Worm (Caenorhabditis elegans) whole organism, L4 larva: ENCODE data around the gene F09F9.5.

Experiments
- T20F7.1 ChIP-seq: fragments of 200-800 bp; sonication (Bioruptor generic); optimal IDR thresholded peaks from 2 replicates; lab custom pipeline; 2018; ENCODE audit warnings: mild to moderate bottlenecking, missing genetic modification characterization, missing compliant biosample characterization
- ZK337.2 ChIP-seq: fragments of 200-800 bp; sonication (Bioruptor generic); IDR thresholded peaks from 2 replicates; pipeline ENCODE4 v1.3.6; 2022; ENCODE audit warnings: missing genetic modification reagents, missing genetic modification characterization, missing compliant biosample characterization
- aha-1 ChIP-seq: fragments of 150-350 bp; peaks from one replicate; lab custom pipeline; 2014; ENCODE audit warnings: missing biosample characterization, missing genetic modification characterization
- egl-43 ChIP-seq: fragments of 200-800 bp; sonication (Bioruptor generic); IDR thresholded peaks from 2 replicates; pipeline ENCODE4 v1.3.6; 2022; ENCODE audit warnings: missing genetic modification reagents, missing genetic modification characterization, missing compliant biosample characterization
- lin-1 ChIP-seq: fragments of 200-800 bp; sonication (Bioruptor generic); IDR thresholded peaks from 2 replicates; pipeline ENCODE4 v1.3.6; 2022; ENCODE audit warnings: missing genetic modification reagents, missing genetic modification characterization, missing compliant biosample characterization
- lin-29 ChIP-seq: fragments of 200-800 bp; sonication (Bioruptor generic); IDR thresholded peaks from 2 replicates; pipeline ENCODE4 v1.3.6; 2022; ENCODE audit warnings: missing genetic modification reagents, missing genetic modification characterization, missing compliant biosample characterization
- php-3 ChIP-seq: fragments of 200-800 bp; sonication (Bioruptor generic); IDR thresholded peaks from 2 replicates; pipeline ENCODE4 v1.3.6; 2022; ENCODE audit warnings: missing genetic modification reagents, missing genetic modification characterization, missing compliant biosample characterization
- unc-62 ChIP-seq, 3 experiments: fragments of 150-350 bp in 1 of 3; sonication (generic microtip); optimal IDR thresholded peaks in 2 of 3; peaks in 1 of 3; 1 replicate in 1 of 3; 2 replicates in 2 of 3; lab custom pipeline; 2014 to 2017; ENCODE audit warnings: missing biosample characterization in 3 of 3, missing genetic modification characterization in 3 of 3, missing genetic modification reagents in 3 of 3, missing genotype in 1 of 3

F09F9.5 gene

DNA sequence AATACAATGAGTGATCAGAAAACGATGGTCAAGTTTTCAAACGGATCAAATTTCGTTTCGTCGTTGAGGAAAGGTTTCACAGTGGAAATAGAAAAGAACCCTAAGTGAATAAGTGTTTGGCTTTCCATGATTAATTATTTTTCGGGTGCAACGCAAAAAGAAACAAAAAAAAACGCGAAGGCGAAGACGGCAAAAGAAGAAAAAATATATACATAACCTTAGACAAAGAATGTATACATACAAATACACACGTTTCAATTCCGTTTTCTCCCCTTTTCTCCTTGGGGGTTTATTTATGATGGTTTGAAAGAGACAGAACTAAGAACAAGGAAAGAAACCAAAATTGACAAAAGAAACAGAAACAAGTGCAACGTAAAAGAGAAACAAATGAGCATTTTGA is 44.2 kb downstream of the F09F9.5 start:
- TF ChIP-seq php-3 = no peak
- TF ChIP-seq lin-1 = no peak
- no peak for TF ChIP-seq T20F7.1 (GFP tag; lab: Kevin White, UChicago)
- peak; percentile 90 for TF ChIP-seq aha-1
- TF ChIP-seq unc-62 (GFP tag; optimal IDR thresholded peaks at IDR 0.05 in 1 of 2; lab: Kevin White, UChicago) = peak in 1 of 2 experiments; percentile 79
- TF ChIP-seq unc-62 (tag; optimal IDR thresholded peaks at IDR 0.05; lab: Kevin White, UChicago) = no peak
- TF ChIP-seq, all 104 proteins: peak for 2

DNA sequence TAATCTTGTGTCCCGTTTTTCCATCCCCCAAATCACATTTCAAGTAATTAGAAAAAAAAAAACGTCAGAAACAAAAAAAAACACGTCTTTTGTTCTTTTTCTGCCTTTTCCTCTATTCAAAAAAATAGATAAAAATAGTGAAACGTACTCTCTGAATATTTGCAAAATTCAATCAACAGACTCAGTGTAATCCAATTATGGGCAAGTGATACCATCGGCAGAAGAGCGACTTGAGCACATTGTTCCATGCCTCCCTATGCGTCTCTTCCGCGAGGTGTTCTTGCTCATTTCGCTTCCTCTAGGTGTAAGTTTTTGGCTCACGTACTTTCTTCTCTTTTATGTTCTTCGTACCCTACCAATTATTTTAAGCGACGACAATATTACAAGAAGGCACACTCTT is 45.7 kb downstream of the F09F9.5 start, which contains the start of gene ZK470.1:
ZK470.1 (plus strand) TSS at position 301 of the 400 bp plus-strand sequence.
- TF ChIP-seq lin-29 (GFP tag; lab: Robert Waterston, UW) (no peak), ZK337.2 (GFP tag; lab: Robert Waterston, UW) (no peak)

DNA sequence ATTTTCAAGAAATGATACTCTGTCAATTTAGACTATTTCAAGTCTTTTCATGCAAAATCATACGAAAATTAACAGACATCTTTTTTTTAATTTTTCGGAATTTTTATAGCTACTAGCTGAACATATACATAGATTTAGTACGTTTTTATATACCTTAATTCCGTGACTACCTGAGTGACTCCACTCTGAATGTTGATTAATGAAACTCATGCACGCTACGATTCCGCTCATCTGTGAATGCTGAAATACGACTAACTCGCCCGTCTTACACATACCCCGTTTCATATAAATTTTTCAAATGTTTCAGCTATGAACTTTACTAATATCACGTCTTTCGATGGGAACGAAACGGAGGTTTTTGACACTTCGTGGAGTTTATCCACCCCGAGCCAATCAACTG is 49.4 kb downstream of the F09F9.5 start, which contains the start of gene ZK470.14:
ZK470.14 (plus strand) TSS at position 301 of the 400 bp plus-strand sequence.
- TF ChIP-seq lin-1 (no peak), aha-1 (peak; percentile 59), egl-43 (GFP tag; lab: Robert Waterston, UW) (no peak)
- TF ChIP-seq, all 104 proteins: peak for 1
